Fruit fly (Drosophila melanogaster): ENCODE data around the gene CG4872.

Gene CG4872

dm6 chrX:16833097-16833496 lies 48.0 kb upstream of the CG4872 start (continued):
- TF ChIP-seq CG7987 (GFP tag; optimal IDR thresholded peaks at IDR 0.05) = no peak
- peak; percentile 70 for TF ChIP-seq ap (GFP tag; IDR thresholded peaks at IDR 0.05)
- no peak for TF ChIP-seq Hmx (GFP tag; optimal IDR thresholded peaks at IDR 0.05)
- no peak for TF ChIP-seq CG10565 (GFP tag; optimal IDR thresholded peaks at IDR 0.05)
- peak; percentile 62 for TF ChIP-seq CG33213 (GFP tag; optimal IDR thresholded peaks at IDR 0.05)
- TF ChIP-seq CG14014 (GFP tag; IDR thresholded peaks at IDR 0.05) = peak; percentile 72; the same call in 1 of the 2 replicates
- no peak for TF ChIP-seq Dip2 (GFP tag; IDR thresholded peaks at IDR 0.05)
- no peak for TF ChIP-seq Adf1 (GFP tag; IDR thresholded peaks at IDR 0.05)
- TF ChIP-seq CG15479 (GFP tag; optimal IDR thresholded peaks at IDR 0.05) = no peak
- TF ChIP-seq CG13894 (tag; optimal IDR thresholded peaks at IDR 0.05) = no peak
- TF ChIP-seq zen (tag; optimal IDR thresholded peaks at IDR 0.05) = peak; percentile 38
- TF ChIP-seq dmrt11E (tag; optimal IDR thresholded peaks at IDR 0.05) = peak; percentile 30
- no peak for TF ChIP-seq CG33557 (GFP tag; optimal IDR thresholded peaks at IDR 0.05)
- peak; percentile 30 for TF ChIP-seq scrt (GFP tag; optimal IDR thresholded peaks at IDR 0.05)
- peak; percentile 41; the same call in 1 of the 2 replicates for TF ChIP-seq CG4404 (GFP tag; IDR thresholded peaks at IDR 0.05)
- TF ChIP-seq Meics (GFP tag; optimal IDR thresholded peaks at IDR 0.05) = peak; percentile 56
- TF ChIP-seq lov (optimal IDR thresholded peaks at IDR 0.05) = no peak
- TF ChIP-seq lov (GFP tag; IDR thresholded peaks at IDR 0.05) = peak; percentile 67; the same call in 2 of the 3 replicates
- no peak for TF ChIP-seq ssp (GFP tag; IDR thresholded peaks at IDR 0.05)
- no peak for TF ChIP-seq unc-4 (GFP tag; IDR thresholded peaks at IDR 0.05; ENCODE audit: partially characterized antibody)
- TF ChIP-seq CG10321 (GFP tag; IDR thresholded peaks at IDR 0.05) = no peak
- TF ChIP-seq CG34422 (GFP tag; IDR thresholded peaks at IDR 0.05) = peak; percentile 61; the same call in 1 of the 3 replicates
- no peak for TF ChIP-seq sima (GFP tag; optimal IDR thresholded peaks at IDR 0.05)
- no peak for TF ChIP-seq CG10431 (GFP tag; optimal IDR thresholded peaks at IDR 0.05)
- TF ChIP-seq wek (GFP tag; optimal IDR thresholded peaks at IDR 0.05) = peak; percentile 40
- peak; percentile 65 for TF ChIP-seq wor (GFP tag; IDR thresholded peaks at IDR 0.05)
- peak; percentile 14 for TF ChIP-seq CG10543 (GFP tag; optimal IDR thresholded peaks at IDR 0.05)

DNA sequence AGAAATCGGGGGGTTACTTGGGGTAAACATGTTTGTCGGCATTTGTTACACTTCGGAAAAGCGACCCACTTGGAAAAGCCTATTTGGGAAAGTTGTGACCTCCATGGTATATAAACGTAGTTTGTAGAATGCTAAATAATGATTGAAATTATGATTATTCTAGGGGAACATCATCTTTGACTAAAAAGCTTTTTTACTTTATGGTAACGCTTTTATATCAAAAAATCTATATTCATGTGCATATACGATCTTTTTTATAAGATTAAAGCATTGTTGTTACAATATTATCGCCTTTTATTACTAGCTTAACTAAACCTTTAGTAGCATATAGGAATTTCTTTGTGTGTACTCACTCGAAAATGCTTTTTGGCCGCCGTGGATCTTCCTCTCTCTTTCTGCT lies 46.9 kb upstream of the CG4872 start:
- no peak for TF ChIP-seq caup (GFP tag; optimal IDR thresholded peaks at IDR 0.05; ENCODE audit: severe bottlenecking)
- peak in 1 of 2 experiments; percentile 66 for TF ChIP-seq eve (GFP tag; optimal IDR thresholded peaks at IDR 0.05)
- TF ChIP-seq CG12942 (GFP tag; optimal IDR thresholded peaks at IDR 0.05) = peak; percentile 13
- no peak for TF ChIP-seq otp (GFP tag; IDR thresholded peaks at IDR 0.05)
- TF ChIP-seq Chrac-16 (GFP tag; optimal IDR thresholded peaks at IDR 0.05) = no peak
- peak; percentile 46 for TF ChIP-seq CG17385 (GFP tag; optimal IDR thresholded peaks at IDR 0.05)
- TF ChIP-seq CG11085 (GFP tag; IDR thresholded peaks at IDR 0.05) = no peak
- peak; percentile 27 for TF ChIP-seq fu2 (GFP tag; optimal IDR thresholded peaks at IDR 0.05)
- peak; percentile 45 for TF ChIP-seq phol (tag; optimal IDR thresholded peaks at IDR 0.05)
- TF ChIP-seq dmrt99B (tag; optimal IDR thresholded peaks at IDR 0.05) = peak; percentile 64
- peak; percentile 72 for TF ChIP-seq Oli (tag; optimal IDR thresholded peaks at IDR 0.05)
- peak; percentile 34 for TF ChIP-seq CG3281 (GFP tag; optimal IDR thresholded peaks at IDR 0.05)
- TF ChIP-seq toy (GFP tag; IDR thresholded peaks at IDR 0.05) = no peak
- peak; percentile 6 for TF ChIP-seq sd (tag; optimal IDR thresholded peaks at IDR 0.05)
- TF ChIP-seq Ssrp (tag; optimal IDR thresholded peaks at IDR 0.05) = peak; percentile 55
- peak; percentile 9 for TF ChIP-seq pum (GFP tag; optimal IDR thresholded peaks at IDR 0.05)
- peak; percentile 31 for TF ChIP-seq NfI (GFP tag; optimal IDR thresholded peaks at IDR 0.05)
- no peak for TF ChIP-seq kni (GFP tag; optimal IDR thresholded peaks at IDR 0.05)
- TF ChIP-seq HLHmδ (GFP tag; optimal IDR thresholded peaks at IDR 0.05) = no peak
- TF ChIP-seq klu (GFP tag; IDR thresholded peaks at IDR 0.05) = no peak
- peak; percentile 54 for TF ChIP-seq CG31441 (GFP tag; IDR thresholded peaks at IDR 0.05)
- no peak for TF ChIP-seq CG8089 (GFP tag; optimal IDR thresholded peaks at IDR 0.05)
- no peak for TF ChIP-seq CG10321 (GFP tag; IDR thresholded peaks at IDR 0.05)
- no peak for TF ChIP-seq Gug (GFP tag; IDR thresholded peaks at IDR 0.05)
- peak; percentile 11 for TF ChIP-seq Abd-B (GFP tag; optimal IDR thresholded peaks at IDR 0.05)
- peak; percentile 67 for TF ChIP-seq Ptx1 (GFP tag; IDR thresholded peaks at IDR 0.05)
